Fruit fly (Drosophila melanogaster) whole organism: Measurements from ENCODE around the gene CG14020.

Source experiments
- EcR ChIP-seq, 2 experiments: fragments of >200 bp; optimal IDR thresholded peaks; 2 replicates each; lab custom pipeline; 2017; ENCODE audit warnings: missing biosample characterization in 2 of 2, missing genetic modification characterization in 2 of 2, missing genetic modification reagents in 2 of 2
- pan ChIP-seq: fragments of >200 bp; optimal IDR thresholded peaks from 2 replicates; lab custom pipeline; 2017
- psq ChIP-seq: fragments of >200 bp; optimal IDR thresholded peaks from 2 replicates; lab custom pipeline; 2017
- usp ChIP-seq: fragments of >200 bp; optimal IDR thresholded peaks from 2 replicates; lab custom pipeline; 2017; ENCODE audit warnings: missing biosample characterization, missing genetic modification characterization, mixed read lengths

DNA sequence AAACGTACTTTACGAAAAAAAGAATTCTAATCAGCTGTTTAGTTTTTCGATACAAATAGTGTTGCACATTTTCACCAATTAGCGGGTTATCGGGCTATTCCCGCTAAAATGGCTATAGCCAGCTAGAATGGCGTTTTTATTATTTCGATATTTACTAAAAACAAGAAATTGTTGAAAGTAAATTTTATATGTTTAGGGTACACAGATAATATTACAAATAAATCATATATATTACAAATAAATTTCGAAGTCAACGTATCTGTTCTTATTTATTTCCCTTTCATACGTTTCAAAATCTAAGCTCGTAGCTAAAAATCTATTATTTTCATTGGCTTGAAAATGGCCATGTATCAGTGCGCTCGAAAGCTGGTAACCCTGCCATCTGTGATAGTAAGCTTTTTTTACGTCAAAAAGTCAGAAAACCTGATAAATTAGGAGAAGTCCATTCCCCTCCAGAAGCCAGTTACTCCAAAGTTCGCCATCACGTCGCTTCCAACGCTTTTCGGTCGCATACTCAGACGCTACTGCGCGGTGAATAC, 2.4 kb downstream of the CG14020 start, which contains the start of the genes CG7382 and cl:
- no peak for TF ChIP-seq psq (lab: Kevin White, UChicago)
- TF ChIP-seq pan (lab: Kevin White, UChicago): no peak
- no peak for TF ChIP-seq usp (GFP tag; lab: Kevin White, UChicago)
- TF ChIP-seq EcR (GFP tag; optimal IDR thresholded peaks at IDR 0.05; lab: Kevin White, UChicago): no peak
